Worm (Caenorhabditis elegans) whole organism, early embryonic: Measurements from ENCODE around the gene str-162.

Experiments used
- ama-1 ChIP-seq: fragments of 150-350 bp; optimal IDR thresholded peaks from 2 replicates; lab custom pipeline; 2014
- scrt-1 ChIP-seq: fragments of 200-800 bp; sonication (Bioruptor generic); IDR thresholded peaks from 2 replicates; pipeline ENCODE4 v1.3.6; 2022; ENCODE audit warnings: missing genetic modification characterization, missing compliant biosample characterization
- tbx-37 ChIP-seq: fragments of 200-800 bp; sonication (Bioruptor generic); conservative IDR thresholded peaks from 2 replicates; pipeline ENCODE4 v1.3.6; 2022; ENCODE audit warnings: missing genetic modification reagents, missing genetic modification characterization, missing compliant biosample characterization

DNA sequence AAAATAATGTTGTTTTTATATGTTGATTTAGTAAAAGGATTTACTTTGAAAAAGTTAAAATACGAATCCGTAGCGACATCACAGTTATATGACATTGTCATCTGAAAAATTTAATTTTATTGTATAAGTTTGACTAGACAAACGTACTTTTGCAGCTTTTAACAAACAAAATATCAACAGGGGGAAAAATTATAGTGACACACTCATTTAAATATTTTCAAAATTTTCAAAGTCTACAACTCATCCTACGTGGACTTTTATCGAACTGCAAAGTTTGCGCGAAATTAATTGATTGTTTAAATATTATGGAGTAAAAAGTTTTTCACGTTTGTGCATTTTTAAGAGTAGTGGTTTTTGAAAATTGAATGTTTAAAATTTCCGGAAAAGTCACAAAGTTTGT is 33.5 kb downstream of the str-162 start, which contains the start of gene C09B9.85:
- TF ChIP-seq scrt-1 (no peak), ama-1 (lab: Kevin White, UChicago) (no peak), tbx-37 (GFP tag; lab: Robert Waterston, UW) (no peak)
